Worm (Caenorhabditis elegans) whole organism, L1 larva: ENCODE data around the gene him-5.

Source experiments
- C16A3.4 ChIP-seq: fragments of 150-350 bp; optimal IDR thresholded peaks from 2 replicates; lab custom pipeline; 2014; ENCODE audit warnings: missing biosample characterization, missing genetic modification characterization
- Y116A8C.19 ChIP-seq: sonication (generic microtip); optimal IDR thresholded peaks from 2 replicates; lab custom pipeline; 2016; ENCODE audit warnings: missing compliant biosample characterization, missing genetic modification characterization, borderline replicate concordance
- aha-1 ChIP-seq: fragments of 150-350 bp; optimal IDR thresholded peaks from 2 replicates; lab custom pipeline; 2014; ENCODE audit warnings: missing biosample characterization, missing genetic modification characterization
- ama-1 ChIP-seq: fragments of 150-350 bp; optimal IDR thresholded peaks from 2 replicates; lab custom pipeline; 2014
- ceh-63 ChIP-seq: fragments of 200-800 bp; sonication (Bioruptor generic); optimal IDR thresholded peaks from 2 replicates; lab custom pipeline; 2018; ENCODE audit warnings: mild to moderate bottlenecking, missing genetic modification characterization, missing compliant biosample characterization
- ceh-90 ChIP-seq: sonication (generic microtip); optimal IDR thresholded peaks from 2 replicates; lab custom pipeline; 2016; ENCODE audit warnings: missing genetic modification characterization, missing compliant biosample characterization
- ces-1 ChIP-seq: fragments of 150-350 bp; optimal IDR thresholded peaks from 2 replicates; lab custom pipeline; 2014; ENCODE audit warnings: missing biosample characterization, missing genetic modification reagents, missing genetic modification characterization
- dpl-1 ChIP-seq, 3 experiments: fragments of 150-350 bp in 2 of 3; sonication (generic microtip) in 1 of 3; optimal IDR thresholded peaks; 2 replicates each; lab custom pipeline; 2014 to 2017; ENCODE audit warnings: missing biosample characterization in 3 of 3, missing genetic modification characterization in 3 of 3, missing genetic modification reagents in 3 of 3
- efl-1 ChIP-seq, 4 experiments: fragments of 150-350 bp; optimal IDR thresholded peaks in 3 of 4; peaks in 1 of 4; 1 replicate in 1 of 4; 2 replicates in 3 of 4; lab custom pipeline; 2014; ENCODE audit warnings: missing biosample characterization in 2 of 4, missing genetic modification characterization in 2 of 4, missing genetic modification reagents in 2 of 4
- egl-13 ChIP-seq: sonication (generic microtip); optimal IDR thresholded peaks from 2 replicates; lab custom pipeline; 2016; ENCODE audit warnings: missing genotype, missing genetic modification reagents, missing genetic modification characterization, missing compliant biosample characterization
- egl-27 ChIP-seq, 2 experiments: fragments of 150-350 bp in 1 of 2; sonication (generic microtip); optimal IDR thresholded peaks; 3 replicates each; lab custom pipeline; 2017 to 2018; ENCODE audit warnings: missing biosample characterization in 2 of 2, missing genetic modification characterization in 2 of 2, missing genetic modification reagents in 2 of 2
- elt-2 ChIP-seq: sonication (generic microtip); optimal IDR thresholded peaks from 2 replicates; lab custom pipeline; 2016; ENCODE audit warnings: missing genetic modification characterization, mild to moderate bottlenecking, inconsistent platforms, missing compliant biosample characterization, missing genetic modification reagents
- ets-5 ChIP-seq: fragments of 200-800 bp; sonication (Bioruptor generic); IDR thresholded peaks from 2 replicates; pipeline ENCODE4 v1.3.6; 2022; ENCODE audit warnings: missing genetic modification characterization, missing compliant biosample characterization
- fkh-10 ChIP-seq: sonication (generic microtip); optimal IDR thresholded peaks from 2 replicates; lab custom pipeline; 2017; ENCODE audit warnings: missing biosample characterization, missing genetic modification reagents, missing genetic modification characterization
- fkh-4 ChIP-seq: sonication (generic microtip); optimal IDR thresholded peaks from 2 replicates; lab custom pipeline; 2016; ENCODE audit warnings: missing compliant biosample characterization, missing genetic modification characterization, borderline replicate concordance
- fkh-8 ChIP-seq: sonication (generic microtip); optimal IDR thresholded peaks from 2 replicates; lab custom pipeline; 2016; ENCODE audit warnings: mild to moderate bottlenecking, missing genetic modification characterization, missing compliant biosample characterization
- fos-1 ChIP-seq: fragments of 150-350 bp; optimal IDR thresholded peaks from 2 replicates; lab custom pipeline; 2014; ENCODE audit warnings: missing biosample characterization, missing genetic modification characterization
- hlh-17 ChIP-seq: fragments of 200-800 bp; sonication (Bioruptor generic); optimal IDR thresholded peaks from 2 replicates; lab custom pipeline; 2018; ENCODE audit warnings: missing genetic modification characterization, mild to moderate bottlenecking, missing compliant biosample characterization, moderate library complexity, borderline replicate concordance
- hpl-2 ChIP-seq: fragments of 150-350 bp; optimal IDR thresholded peaks from 2 replicates; lab custom pipeline; 2014; ENCODE audit warnings: missing biosample characterization, missing genetic modification reagents, missing genetic modification characterization
- irx-1 ChIP-seq: sonication (generic microtip); optimal IDR thresholded peaks from 2 replicates; lab custom pipeline; 2016; ENCODE audit warnings: missing genetic modification characterization, missing compliant biosample characterization
- lin-14 ChIP-seq: fragments of 200-800 bp; sonication (Bioruptor generic); optimal IDR thresholded peaks from 2 replicates; lab custom pipeline; 2018; ENCODE audit warnings: mild to moderate bottlenecking, missing genetic modification characterization, moderate library complexity, missing compliant biosample characterization
- lin-35 ChIP-seq, 2 experiments: fragments of 150-350 bp; optimal IDR thresholded peaks; 2 replicates each; lab custom pipeline; 2014; ENCODE audit warnings: missing biosample characterization in 2 of 2, missing genetic modification characterization in 2 of 2, missing genetic modification reagents in 2 of 2
- lsy-2 ChIP-seq, 2 experiments: fragments of 150-350 bp; optimal IDR thresholded peaks; 2 replicates each; lab custom pipeline; 2014; ENCODE audit warnings: missing biosample characterization in 2 of 2, missing genetic modification characterization in 2 of 2
- nhr-11 ChIP-seq: fragments of 150-350 bp; optimal IDR thresholded peaks from 2 replicates; lab custom pipeline; 2014; ENCODE audit warnings: missing biosample characterization, missing genetic modification characterization
- nhr-12 ChIP-seq: sonication (generic microtip); optimal IDR thresholded peaks from 2 replicates; lab custom pipeline; 2017; ENCODE audit warnings: missing biosample characterization, missing genetic modification characterization
- nhr-237 ChIP-seq: fragments of 150-350 bp; optimal IDR thresholded peaks from 2 replicates; lab custom pipeline; 2014; ENCODE audit warnings: missing biosample characterization, missing genetic modification characterization
- nhr-71 ChIP-seq: sonication (generic microtip); optimal IDR thresholded peaks from 2 replicates; lab custom pipeline; 2016; ENCODE audit warnings: mild to moderate bottlenecking, missing genetic modification characterization, moderate library complexity, missing compliant biosample characterization
- nhr-85 ChIP-seq: sonication (generic microtip); peaks from one replicate; lab custom pipeline; 2016; ENCODE audit warnings: missing genetic modification characterization, inconsistent platforms, missing compliant biosample characterization
- pax-3 ChIP-seq: fragments of 200-800 bp; sonication (Bioruptor generic); optimal IDR thresholded peaks from 2 replicates; lab custom pipeline; 2018; ENCODE audit warnings: mild to moderate bottlenecking, missing genetic modification characterization, moderate library complexity, missing compliant biosample characterization
- pqm-1 ChIP-seq: sonication (generic microtip); optimal IDR thresholded peaks from 3 replicates; lab custom pipeline; 2017; ENCODE audit warnings: missing biosample characterization, missing genetic modification characterization
- rnt-1 ChIP-seq: sonication (generic microtip); optimal IDR thresholded peaks from 2 replicates; lab custom pipeline; 2016; ENCODE audit warnings: mild to moderate bottlenecking, missing genetic modification characterization, moderate library complexity, missing compliant biosample characterization
- snpc-4 ChIP-seq: fragments of 150-350 bp; optimal IDR thresholded peaks from 2 replicates; lab custom pipeline; 2014; ENCODE audit warnings: missing biosample characterization, missing genetic modification characterization
- sup-37 ChIP-seq: fragments of 200-800 bp; sonication (Bioruptor generic); optimal IDR thresholded peaks from 2 replicates; lab custom pipeline; 2018; ENCODE audit warnings: mild to moderate bottlenecking, missing genetic modification characterization, missing compliant biosample characterization
- tbx-2 ChIP-seq: sonication (generic microtip); optimal IDR thresholded peaks from 2 replicates; lab custom pipeline; 2016; ENCODE audit warnings: missing genetic modification characterization, missing compliant biosample characterization
- tlp-1 ChIP-seq: fragments of 150-350 bp; optimal IDR thresholded peaks from 2 replicates; lab custom pipeline; 2014; ENCODE audit warnings: missing biosample characterization, missing genetic modification characterization
- unc-130 ChIP-seq: fragments of 150-350 bp; optimal IDR thresholded peaks from 2 replicates; lab custom pipeline; 2017; ENCODE audit warnings: missing biosample characterization, missing genetic modification characterization, inconsistent platforms
- unc-98 ChIP-seq: fragments of 200-800 bp; sonication (Bioruptor generic); IDR thresholded peaks from 2 replicates; pipeline ENCODE4 v1.3.6; 2022; ENCODE audit warnings: missing genetic modification characterization, missing compliant biosample characterization
- xbp-1 ChIP-seq: sonication (generic microtip); optimal IDR thresholded peaks from 2 replicates; lab custom pipeline; 2016; ENCODE audit warnings: missing genetic modification characterization, missing compliant biosample characterization
- zag-1 ChIP-seq: fragments of 150-350 bp; optimal IDR thresholded peaks from 2 replicates; lab custom pipeline; 2014; ENCODE audit warnings: missing biosample characterization, missing genetic modification characterization
- ztf-11 ChIP-seq, 2 experiments: sonication (generic microtip); optimal IDR thresholded peaks; 2 replicates each; lab custom pipeline; 2016 to 2017; ENCODE audit warnings: missing genetic modification characterization in 2 of 2, missing biosample characterization in 1 of 2, missing compliant biosample characterization in 1 of 2
- ztf-4 ChIP-seq: fragments of 150-350 bp; optimal IDR thresholded peaks from 2 replicates; lab custom pipeline; 2014; ENCODE audit warnings: missing biosample characterization, missing genetic modification characterization

Gene him-5

ce11 chrV:14128858-14129257 is 38.6 kb downstream of the him-5 start:
- TF ChIP-seq fkh-10 (GFP tag; lab: Kevin White, UChicago) (no peak), lin-14 (GFP tag; lab: Kevin White, UChicago) (peak; percentile 9), C16A3.4 (tag; lab: Kevin White, UChicago) (no peak), fos-1 (tag; lab: Kevin White, UChicago) (no peak), snpc-4 (no peak), xbp-1 (tag; lab: Kevin White, UChicago) (no peak), lsy-2 (tag; optimal IDR thresholded peaks at IDR 0.05; lab: Kevin White, UChicago) (no peak), pax-3 (peak; percentile 41), tbx-2 (tag; lab: Kevin White, UChicago) (no peak), ceh-63 (GFP tag; lab: Kevin White, UChicago) (no peak), tlp-1 (tag; lab: Kevin White, UChicago) (no peak), egl-13 (tag; lab: Kevin White, UChicago) (no peak), efl-1 (optimal IDR thresholded peaks at IDR 0.05; lab: Kevin White, UChicago) (no peak), efl-1 (GFP tag; optimal IDR thresholded peaks at IDR 0.05 in 1 of 2; lab: Kevin White, UChicago) (peak in 1 of 2 experiments; percentile 88), dpl-1 (GFP tag; optimal IDR thresholded peaks at IDR 0.05; lab: Kevin White, UChicago) (no peak), aha-1 (tag; lab: Kevin White, UChicago) (no peak), nhr-11 (tag; lab: Kevin White, UChicago) (no peak), ztf-4 (no peak), hpl-2 (no peak), hlh-17 (no peak), irx-1 (tag; lab: Kevin White, UChicago) (no peak), nhr-85 (tag; lab: Kevin White, UChicago) (no peak), ces-1 (GFP tag; lab: Kevin White, UChicago) (no peak), zag-1 (no peak)

ce11 chrV:14130226-14130625 is 40.0 kb downstream of the him-5 start:
- TF ChIP-seq unc-98 (GFP tag; lab: Robert Waterston, UW) (no peak), fkh-4 (tag; lab: Kevin White, UChicago) (no peak), elt-2 (tag; lab: Kevin White, UChicago) (no peak), ets-5 (no peak), lin-14 (GFP tag; lab: Kevin White, UChicago) (peak; percentile 44), ceh-90 (tag; lab: Kevin White, UChicago) (no peak), nhr-71 (tag; lab: Kevin White, UChicago) (no peak)
- TF ChIP-seq, all 84 proteins: peak for 1

ce11 chrV:14133002-14133763 is 43.0 kb downstream of the him-5 start:
- no peak for TF ChIP-seq ama-1 (lab: Kevin White, UChicago)
- no peak for TF ChIP-seq ztf-11 (tag; optimal IDR thresholded peaks at IDR 0.05; lab: Kevin White, UChicago)
- no peak for TF ChIP-seq egl-27 (tag; optimal IDR thresholded peaks at IDR 0.05; lab: Kevin White, UChicago)
- TF ChIP-seq zag-1, result no peak
- no peak for TF ChIP-seq sup-37 (GFP tag; lab: Kevin White, UChicago)
- TF ChIP-seq ceh-90 (tag; lab: Kevin White, UChicago), result peak; percentile 70
- peak; percentile 12 to 51 for TF ChIP-seq lin-35 (GFP tag; optimal IDR thresholded peaks at IDR 0.05; lab: Kevin White, UChicago)
- TF ChIP-seq fkh-8 (tag; lab: Kevin White, UChicago), result no peak
- TF ChIP-seq Y116A8C.19 (tag; lab: Kevin White, UChicago), result no peak
- TF ChIP-seq fos-1 (tag; lab: Kevin White, UChicago), result peak; percentile 2
- no peak for TF ChIP-seq nhr-12
- TF ChIP-seq elt-2 (tag; lab: Kevin White, UChicago), result peak; percentile 39
- TF ChIP-seq nhr-71 (tag; lab: Kevin White, UChicago), result peak; percentile 6
- no peak for TF ChIP-seq unc-130 (tag; lab: Kevin White, UChicago)
- peak; percentile 10 for TF ChIP-seq lin-14 (GFP tag; lab: Kevin White, UChicago)
- TF ChIP-seq pqm-1 (tag; lab: Kevin White, UChicago), result no peak
- no peak for TF ChIP-seq tlp-1 (tag; lab: Kevin White, UChicago)
- peak; percentile 8 to 45 for TF ChIP-seq efl-1 (optimal IDR thresholded peaks at IDR 0.05; lab: Kevin White, UChicago)
- peak; percentile 66 to 93 for TF ChIP-seq efl-1 (GFP tag; optimal IDR thresholded peaks at IDR 0.05 in 1 of 2; lab: Kevin White, UChicago)
- peak; percentile 52 for TF ChIP-seq rnt-1
- no peak for TF ChIP-seq C16A3.4 (tag; lab: Kevin White, UChicago)
- peak in 1 of 2 experiments; percentile 9 for TF ChIP-seq lsy-2 (tag; optimal IDR thresholded peaks at IDR 0.05; lab: Kevin White, UChicago)
- no peak for TF ChIP-seq nhr-237 (tag; lab: Kevin White, UChicago)
- TF ChIP-seq ces-1 (GFP tag; lab: Kevin White, UChicago), result no peak
- TF ChIP-seq dpl-1 (GFP tag; optimal IDR thresholded peaks at IDR 0.05; lab: Kevin White, UChicago), result peak in 2 of 3 experiments; percentile 23 to 44
- peak; percentile 67 for TF ChIP-seq nhr-85 (tag; lab: Kevin White, UChicago)
